Worm (Caenorhabditis elegans): Measurements from ENCODE around the gene ttr-45.
A peak's percentile ranks its signal among the peaks of the same experiment; 100 is the strongest.

ttr-45 gene

ce11 chrIV:13253841-13254240 is at the start of gene ttr-45:
ttr-45 (plus strand) TSS chrIV:13254225.
- no peak for TF ChIP-seq scrt-1 (GFP tag; IDR thresholded peaks at IDR 0.05)
- no peak for TF ChIP-seq ama-1 (optimal IDR thresholded peaks at IDR 0.05)

- TF ChIP-seq B0310.2 (tag; optimal IDR thresholded peaks at IDR 0.05) (no peak), tbx-37 (GFP tag; conservative IDR thresholded peaks at IDR 0.05) (no peak), ceh-36 (tag; optimal IDR thresholded peaks at IDR 0.05) (no peak), hmg-4 (GFP tag; optimal IDR thresholded peaks at IDR 0.05) (peak; percentile 15), ets-7 (tag; optimal IDR thresholded peaks at IDR 0.05) (no peak)
These were observed 48.1 kb upstream of the ttr-45 start for ce11 chrIV:13205891-13206290.

- TF ChIP-seq flt-1 (GFP tag; IDR thresholded peaks at IDR 0.05) (no peak), hnd-1 (tag; optimal IDR thresholded peaks at IDR 0.05) (no peak), ceh-36 (tag; optimal IDR thresholded peaks at IDR 0.05) (no peak), ets-7 (tag; optimal IDR thresholded peaks at IDR 0.05) (no peak), aly-1 (tag; optimal IDR thresholded peaks at IDR 0.05) (no peak), pes-1 (GFP tag; IDR thresholded peaks at IDR 0.05) (no peak), tbx-11 (GFP tag; IDR thresholded peaks at IDR 0.05) (no peak), F13C5.2 (tag; optimal IDR thresholded peaks at IDR 0.05) (no peak), scrt-1 (GFP tag; IDR thresholded peaks at IDR 0.05) (no peak), tra-4 (tag; optimal IDR thresholded peaks at IDR 0.05) (no peak), hmg-4 (GFP tag; optimal IDR thresholded peaks at IDR 0.05) (no peak), hmbx-1 (tag; optimal IDR thresholded peaks at IDR 0.05) (no peak), ceh-13 (GFP tag; optimal IDR thresholded peaks at IDR 0.05) (no peak), sea-1 (GFP tag; conservative IDR thresholded peaks at IDR 0.05) (no peak), tbx-37 (GFP tag; conservative IDR thresholded peaks at IDR 0.05) (no peak)
These were observed 44.5 kb upstream of the ttr-45 start, which contains the start of gene C48D1.9 for ce11 chrIV:13209566-13209965. C48D1.9 (minus strand) TSS chrIV:13209666.

DNA sequence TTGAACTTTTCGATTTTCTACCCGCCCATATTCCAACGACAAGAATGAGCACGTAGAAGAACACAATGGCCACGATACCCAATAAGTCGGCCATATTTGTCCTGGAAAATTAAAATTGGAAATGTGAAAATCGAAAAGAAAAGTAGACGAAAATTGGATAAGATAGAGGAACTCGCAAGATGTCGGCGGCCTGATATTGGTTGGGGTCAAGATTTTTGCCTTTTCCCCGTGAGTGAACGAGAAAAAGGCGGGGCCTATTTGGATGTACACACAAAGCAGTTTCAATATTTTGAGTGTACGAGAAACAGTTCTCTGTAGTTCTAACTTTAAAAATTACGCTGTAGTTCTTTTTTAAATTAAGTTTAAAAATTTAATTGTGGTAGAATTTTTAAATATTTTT is 39.6 kb upstream of the ttr-45 start, which contains the start of gene cho-1:
Gene cho-1 (minus strand): TSS at position 101 of the 400 bp plus-strand sequence.
- TF ChIP-seq hnd-1 (tag; optimal IDR thresholded peaks at IDR 0.05): no peak
- TF ChIP-seq hmbx-1 (tag; optimal IDR thresholded peaks at IDR 0.05): no peak
- no peak for TF ChIP-seq tra-4 (tag; optimal IDR thresholded peaks at IDR 0.05)
- no peak for TF ChIP-seq pes-1 (GFP tag; IDR thresholded peaks at IDR 0.05)
- TF ChIP-seq scrt-1 (GFP tag; IDR thresholded peaks at IDR 0.05): no peak
- no peak for TF ChIP-seq tbx-37 (GFP tag; conservative IDR thresholded peaks at IDR 0.05)
- no peak for TF ChIP-seq hmg-4 (GFP tag; optimal IDR thresholded peaks at IDR 0.05)
- no peak for TF ChIP-seq ets-7 (tag; optimal IDR thresholded peaks at IDR 0.05)
- TF ChIP-seq ceh-13 (GFP tag; optimal IDR thresholded peaks at IDR 0.05): no peak
- no peak for TF ChIP-seq aly-1 (tag; optimal IDR thresholded peaks at IDR 0.05)
- no peak for TF ChIP-seq B0310.2 (tag; optimal IDR thresholded peaks at IDR 0.05)
- TF ChIP-seq F13C5.2 (tag; optimal IDR thresholded peaks at IDR 0.05): no peak
- TF ChIP-seq ama-1 (optimal IDR thresholded peaks at IDR 0.05): no peak
- no peak for TF ChIP-seq tbx-11 (GFP tag; IDR thresholded peaks at IDR 0.05)

DNA sequence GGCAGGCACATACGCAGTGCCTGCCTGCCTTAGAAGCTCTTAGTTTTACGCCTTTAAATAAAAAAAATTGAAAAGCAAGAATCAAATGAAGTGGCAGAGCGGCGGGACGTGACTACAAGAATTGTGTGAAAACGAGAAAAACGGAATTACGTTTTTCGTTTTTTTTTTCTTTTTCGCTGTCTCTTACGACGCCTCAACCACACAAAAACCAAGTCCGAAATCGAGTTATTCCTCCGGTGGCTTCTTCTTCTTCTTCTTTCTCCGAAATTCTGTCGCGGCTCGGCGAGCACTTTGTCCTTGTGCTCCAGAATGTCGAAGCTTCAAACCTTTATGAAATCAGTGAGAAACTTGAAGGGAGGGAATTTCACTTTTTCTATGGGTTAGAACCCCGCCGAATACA is 33.4 kb upstream of the ttr-45 start:
- no peak for TF ChIP-seq F13C5.2 (tag; optimal IDR thresholded peaks at IDR 0.05)
- no peak for TF ChIP-seq ets-7 (tag; optimal IDR thresholded peaks at IDR 0.05)
- no peak for TF ChIP-seq scrt-1 (GFP tag; IDR thresholded peaks at IDR 0.05)
- no peak for TF ChIP-seq aly-1 (tag; optimal IDR thresholded peaks at IDR 0.05)
- no peak for TF ChIP-seq flt-1 (GFP tag; IDR thresholded peaks at IDR 0.05)
- no peak for TF ChIP-seq ama-1 (optimal IDR thresholded peaks at IDR 0.05)
- no peak for TF ChIP-seq tbx-37 (GFP tag; conservative IDR thresholded peaks at IDR 0.05)
- TF ChIP-seq hmg-4 (GFP tag; optimal IDR thresholded peaks at IDR 0.05): no peak
- no peak for TF ChIP-seq ceh-36 (tag; optimal IDR thresholded peaks at IDR 0.05)

DNA sequence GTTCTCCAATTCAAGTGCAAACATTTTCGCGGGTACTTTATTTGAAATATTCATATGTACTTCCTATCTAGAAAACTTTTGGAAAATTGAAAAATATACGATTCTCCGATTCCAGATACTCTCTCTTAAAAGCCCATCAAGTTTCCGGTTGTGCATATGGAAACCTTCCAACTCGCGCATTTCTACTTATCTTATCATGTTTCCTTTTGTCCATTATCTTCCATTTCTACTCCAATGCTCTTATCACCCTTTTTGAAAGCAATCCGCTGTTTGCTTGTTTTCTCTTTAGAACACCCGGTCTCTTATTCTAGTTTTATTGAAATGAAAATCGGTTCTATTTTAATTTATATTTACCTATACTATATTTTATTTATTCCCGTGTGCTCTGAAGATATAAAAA is 32.4 kb upstream of the ttr-45 start, which contains the start of gene C48D1.5:
Gene C48D1.5 (plus strand): TSS at position 301 of the 400 bp plus-strand sequence.
- no peak for TF ChIP-seq hmbx-1 (tag; optimal IDR thresholded peaks at IDR 0.05)
- TF ChIP-seq flt-1 (GFP tag; IDR thresholded peaks at IDR 0.05): no peak
- TF ChIP-seq tbx-11 (GFP tag; IDR thresholded peaks at IDR 0.05): no peak
- TF ChIP-seq tbx-37 (GFP tag; conservative IDR thresholded peaks at IDR 0.05): no peak
- TF ChIP-seq F13C5.2 (tag; optimal IDR thresholded peaks at IDR 0.05): no peak
- TF ChIP-seq scrt-1 (GFP tag; IDR thresholded peaks at IDR 0.05): no peak
- TF ChIP-seq tra-4 (tag; optimal IDR thresholded peaks at IDR 0.05): no peak
- no peak for TF ChIP-seq ets-7 (tag; optimal IDR thresholded peaks at IDR 0.05)

DNA sequence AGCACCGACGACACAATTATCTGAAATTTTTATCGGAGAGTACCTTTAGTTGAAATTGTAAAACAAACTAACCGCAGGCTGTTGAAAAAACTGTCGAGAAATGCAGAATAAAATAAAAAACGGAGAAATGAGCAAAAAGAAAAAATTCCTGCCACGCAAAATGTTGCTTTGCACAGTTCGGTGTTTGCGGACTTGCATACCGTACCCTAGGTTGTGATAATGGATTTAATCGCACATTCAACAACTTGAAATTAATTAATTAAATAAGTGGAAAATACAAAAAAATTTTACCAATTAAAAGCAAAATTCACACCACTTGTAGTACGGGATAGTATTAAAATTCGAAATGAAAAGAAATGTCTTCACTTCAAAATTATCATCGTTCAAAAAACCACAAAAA is 22.6 kb upstream of the ttr-45 start:
- TF ChIP-seq F13C5.2 (tag; optimal IDR thresholded peaks at IDR 0.05): peak; percentile 43
- no peak for TF ChIP-seq aly-1 (tag; optimal IDR thresholded peaks at IDR 0.05)
- TF ChIP-seq ceh-36 (tag; optimal IDR thresholded peaks at IDR 0.05): no peak

DNA sequence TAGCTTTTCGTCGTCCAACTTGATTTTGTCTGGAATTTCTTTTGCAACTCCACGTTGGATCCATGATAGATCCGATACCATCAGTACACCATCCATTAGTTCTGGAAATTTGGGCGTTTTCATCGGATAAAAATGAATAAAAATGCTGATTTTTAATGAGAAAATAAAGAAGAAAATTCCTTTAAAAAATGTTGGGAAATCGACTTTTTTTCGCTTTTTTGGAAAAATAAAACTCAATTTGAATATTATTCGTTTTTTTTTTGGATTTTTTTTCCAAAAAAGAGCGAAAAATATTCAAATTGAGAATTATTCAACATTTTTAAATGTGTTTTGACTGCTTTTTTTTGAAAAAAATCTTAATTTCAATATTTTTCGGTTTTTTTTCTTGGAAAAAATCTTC is 17.5 kb upstream of the ttr-45 start, which contains the start of gene pwp-1:
Gene pwp-1 (minus strand): TSS at position 101 of the 400 bp plus-strand sequence.
- TF ChIP-seq ceh-36 (tag; optimal IDR thresholded peaks at IDR 0.05) (no peak), aly-1 (tag; optimal IDR thresholded peaks at IDR 0.05) (no peak), B0310.2 (tag; optimal IDR thresholded peaks at IDR 0.05) (no peak), scrt-1 (GFP tag; IDR thresholded peaks at IDR 0.05) (no peak), tbx-37 (GFP tag; conservative IDR thresholded peaks at IDR 0.05) (no peak), sea-1 (GFP tag; conservative IDR thresholded peaks at IDR 0.05) (no peak), pes-1 (GFP tag; IDR thresholded peaks at IDR 0.05) (no peak), F13C5.2 (tag; optimal IDR thresholded peaks at IDR 0.05) (no peak), ama-1 (optimal IDR thresholded peaks at IDR 0.05) (no peak), hmg-4 (GFP tag; optimal IDR thresholded peaks at IDR 0.05) (no peak), ets-7 (tag; optimal IDR thresholded peaks at IDR 0.05) (no peak), ceh-13 (GFP tag; optimal IDR thresholded peaks at IDR 0.05) (no peak), tra-4 (tag; optimal IDR thresholded peaks at IDR 0.05) (no peak)
